Worm (Caenorhabditis elegans) whole organism, early embryonic: ENCODE results near the gene C01F1.5.

Source experiments
- B0310.2 ChIP-seq: sonication (generic microtip); optimal IDR thresholded peaks from 2 replicates; lab custom pipeline; 2016; ENCODE audit warnings: mild to moderate bottlenecking, missing genetic modification characterization, missing compliant biosample characterization
- F13C5.2 ChIP-seq: sonication (generic microtip); optimal IDR thresholded peaks from 2 replicates; lab custom pipeline; 2017; ENCODE audit warnings: mild to moderate bottlenecking, missing genetic modification characterization, inconsistent platforms, missing compliant biosample characterization
- aly-1 ChIP-seq: sonication (generic microtip); optimal IDR thresholded peaks from 2 replicates; lab custom pipeline; 2016; ENCODE audit warnings: missing genetic modification characterization, missing compliant biosample characterization
- ama-1 ChIP-seq: fragments of 150-350 bp; optimal IDR thresholded peaks from 2 replicates; lab custom pipeline; 2014
- ceh-13 ChIP-seq: fragments of 200-800 bp; sonication (Bioruptor generic); optimal IDR thresholded peaks from 2 replicates; lab custom pipeline; 2018; ENCODE audit warnings: mild to moderate bottlenecking, missing genetic modification characterization, missing compliant biosample characterization
- ets-7 ChIP-seq: sonication (generic microtip); optimal IDR thresholded peaks from 2 replicates; lab custom pipeline; 2016; ENCODE audit warnings: missing genotype, missing genetic modification characterization, missing compliant biosample characterization
- flt-1 ChIP-seq: fragments of 200-800 bp; sonication (Bioruptor generic); IDR thresholded peaks from 2 replicates; pipeline ENCODE4 v1.3.6; 2022; ENCODE audit warnings: missing genetic modification characterization, missing compliant biosample characterization
- hmg-4 ChIP-seq: fragments of 200-800 bp; sonication (Bioruptor generic); optimal IDR thresholded peaks from 2 replicates; lab custom pipeline; 2018; ENCODE audit warnings: mild to moderate bottlenecking, missing genetic modification characterization, missing compliant biosample characterization
- hnd-1 ChIP-seq: sonication (generic microtip); optimal IDR thresholded peaks from 2 replicates; lab custom pipeline; 2016; ENCODE audit warnings: missing genetic modification characterization, missing compliant biosample characterization
- pes-1 ChIP-seq: fragments of 200-800 bp; sonication (Bioruptor generic); IDR thresholded peaks from 2 replicates; pipeline ENCODE4 v1.3.6; 2022; ENCODE audit warnings: missing genetic modification reagents, missing genetic modification characterization, missing compliant biosample characterization
- sea-1 ChIP-seq: fragments of 200-800 bp; sonication (Bioruptor generic); conservative IDR thresholded peaks from 2 replicates; pipeline ENCODE4 v1.3.6; 2022; ENCODE audit warnings: missing genetic modification characterization, missing compliant biosample characterization
- tbx-11 ChIP-seq: fragments of 200-800 bp; sonication (Bioruptor generic); IDR thresholded peaks from 2 replicates; pipeline ENCODE4 v1.3.6; 2022; ENCODE audit warnings: missing genetic modification characterization, missing compliant biosample characterization
- tra-4 ChIP-seq: sonication (generic microtip); optimal IDR thresholded peaks from 2 replicates; lab custom pipeline; 2017; ENCODE audit warnings: missing genetic modification characterization, missing compliant biosample characterization

ce11 chrII:4328716-4329115 is 47.1 kb upstream of the C01F1.5 start, which contains the start of gene H20J04.4:
- TF ChIP-seq ceh-13 (GFP tag; lab: Kevin White, UChicago) (no peak), ets-7 (no peak), tra-4 (tag; lab: Kevin White, UChicago) (no peak), ama-1 (lab: Kevin White, UChicago) (no peak), pes-1 (GFP tag; lab: Robert Waterston, UW) (no peak), flt-1 (GFP tag; lab: Robert Waterston, UW) (no peak), F13C5.2 (no peak), aly-1 (tag; lab: Kevin White, UChicago) (no peak), hnd-1 (tag; lab: Kevin White, UChicago) (no peak), hmg-4 (no peak), tbx-11 (GFP tag; lab: Robert Waterston, UW) (no peak), B0310.2 (tag; lab: Kevin White, UChicago) (no peak), sea-1 (GFP tag; lab: Robert Waterston, UW) (no peak)
